Fruit fly (Drosophila melanogaster) whole organism, embryonic: ENCODE results near the gene CG6168.
A peak's percentile ranks its signal among the peaks of the same experiment; 100 is the strongest.

ENCODE experiments used
- C15 ChIP-seq: fragments of 200-800 bp; sonication (Bioruptor generic); IDR thresholded peaks from 3 replicates; pipeline ENCODE4 v1.3.6; 2022; ENCODE audit warnings: missing biosample characterization, missing genetic modification characterization
- CG10209 ChIP-seq: fragments of 200-800 bp; sonication (Bioruptor generic); optimal IDR thresholded peaks from 3 replicates; lab custom pipeline; 2017; ENCODE audit warnings: missing biosample characterization, mild to moderate bottlenecking, missing genetic modification characterization, missing genetic modification reagents
- CG10267 ChIP-seq: fragments of 200-800 bp; sonication (Bioruptor generic); optimal IDR thresholded peaks from 2 replicates; lab custom pipeline; 2018; ENCODE audit warnings: missing biosample characterization, mild to moderate bottlenecking, missing genetic modification characterization, moderate library complexity
- CG10366 ChIP-seq: fragments of 200-800 bp; sonication (Bioruptor generic); IDR thresholded peaks from 2 replicates; pipeline ENCODE4 v1.3.6; 2022; ENCODE audit warnings: missing biosample characterization, missing genetic modification characterization
- CG12071 ChIP-seq: fragments of 200-800 bp; sonication (Bioruptor generic); optimal IDR thresholded peaks from 3 replicates; lab custom pipeline; 2018; ENCODE audit warnings: missing biosample characterization, mild to moderate bottlenecking, missing genetic modification characterization
- CG12391 ChIP-seq: fragments of 200-800 bp; sonication (Bioruptor generic); optimal IDR thresholded peaks from 3 replicates; lab custom pipeline; 2018; ENCODE audit warnings: missing biosample characterization, mild to moderate bottlenecking, missing genetic modification characterization, moderate library complexity
- CG13424 ChIP-seq: fragments of 200-800 bp; sonication (Bioruptor generic); optimal IDR thresholded peaks from 2 replicates; lab custom pipeline; 2019; ENCODE audit warnings: missing biosample characterization, mild to moderate bottlenecking, missing genetic modification characterization, moderate library complexity
- CG13894 ChIP-seq: fragments of 200-800 bp; sonication (Bioruptor generic); optimal IDR thresholded peaks from 3 replicates; lab custom pipeline; 2018; ENCODE audit warnings: missing biosample characterization, mild to moderate bottlenecking, missing genetic modification characterization, moderate library complexity
- CG17359 ChIP-seq: fragments of 200-800 bp; sonication (Bioruptor generic); optimal IDR thresholded peaks from 3 replicates; lab custom pipeline; 2018; ENCODE audit warnings: missing biosample characterization, mild to moderate bottlenecking, missing genetic modification characterization, moderate library complexity
- CG17361 ChIP-seq: fragments of 200-800 bp; sonication (Bioruptor generic); IDR thresholded peaks from 3 replicates; pipeline ENCODE4 v1.3.6; 2022; ENCODE audit warnings: missing biosample characterization, missing genetic modification characterization
- CG18476 ChIP-seq: fragments of 200-800 bp; sonication (Bioruptor generic); optimal IDR thresholded peaks from 2 replicates; lab custom pipeline; 2016; ENCODE audit warnings: missing biosample characterization, mild to moderate bottlenecking, missing genetic modification characterization
- CG2678 ChIP-seq: fragments of 200-800 bp; sonication (Bioruptor generic); optimal IDR thresholded peaks from 3 replicates; lab custom pipeline; 2019; ENCODE audit warnings: missing biosample characterization, mild to moderate bottlenecking, missing genetic modification characterization, moderate library complexity
- CG34376 ChIP-seq: fragments of 200-800 bp; sonication (Bioruptor generic); optimal IDR thresholded peaks from 2 replicates; lab custom pipeline; 2018; ENCODE audit warnings: missing biosample characterization, mild to moderate bottlenecking, missing genetic modification characterization
- CG4282 ChIP-seq: fragments of 200-800 bp; sonication (Bioruptor generic); optimal IDR thresholded peaks from 2 replicates; lab custom pipeline; 2016; ENCODE audit warnings: missing biosample characterization, missing genetic modification characterization
- CG4854 ChIP-seq: fragments of 200-800 bp; sonication (Bioruptor generic); optimal IDR thresholded peaks from 2 replicates; lab custom pipeline; 2016; ENCODE audit warnings: missing biosample characterization, missing genetic modification characterization, inconsistent platforms
- CG9609 ChIP-seq: fragments of 200-800 bp; sonication (Bioruptor generic); optimal IDR thresholded peaks from 3 replicates; lab custom pipeline; 2016; ENCODE audit warnings: missing biosample characterization, missing genetic modification characterization
- CTCF ChIP-seq: fragments of 200-800 bp; sonication (Bioruptor generic); optimal IDR thresholded peaks from 2 replicates; lab custom pipeline; 2017; ENCODE audit warnings: missing biosample characterization, mild to moderate bottlenecking, missing genetic modification characterization, moderate library complexity
- Elba2 ChIP-seq: fragments of 200-800 bp; sonication (Bioruptor generic); optimal IDR thresholded peaks from 3 replicates; lab custom pipeline; 2016; ENCODE audit warnings: missing biosample characterization, missing genetic modification characterization
- HLHmδ ChIP-seq: fragments of 200-800 bp; sonication (Bioruptor generic); optimal IDR thresholded peaks from 2 replicates; lab custom pipeline; 2018; ENCODE audit warnings: missing biosample characterization, mild to moderate bottlenecking, missing genetic modification characterization, moderate library complexity
- Mad ChIP-seq: fragments of 200-800 bp; sonication (Bioruptor generic); optimal IDR thresholded peaks from 2 replicates; lab custom pipeline; 2016; ENCODE audit warnings: missing biosample characterization, missing genetic modification characterization
- NC2α ChIP-seq: fragments of 200-800 bp; sonication (Bioruptor generic); optimal IDR thresholded peaks from 2 replicates; lab custom pipeline; 2016; ENCODE audit warnings: missing biosample characterization, missing genetic modification characterization
- NFAT ChIP-seq: fragments of 200-800 bp; sonication (Bioruptor generic); IDR thresholded peaks from 2 replicates; pipeline ENCODE4 v1.3.6; 2022; ENCODE audit warnings: missing biosample characterization, missing genetic modification characterization
- NK7.1 ChIP-seq: fragments of 200-800 bp; sonication (Bioruptor generic); optimal IDR thresholded peaks from 3 replicates; lab custom pipeline; 2016; ENCODE audit warnings: missing biosample characterization, missing genetic modification characterization
- Nf-YA ChIP-seq: fragments of 200-800 bp; sonication (Bioruptor generic); IDR thresholded peaks from 2 replicates; pipeline ENCODE4 v1.3.6; 2022; ENCODE audit warnings: missing biosample characterization, missing genetic modification characterization
- Rx ChIP-seq: fragments of 200-800 bp; sonication (Bioruptor generic); IDR thresholded peaks from 2 replicates; pipeline ENCODE4 v1.3.6; 2022; ENCODE audit warnings: missing biosample characterization, missing genetic modification characterization
- Scr ChIP-seq: fragments of 200-800 bp; sonication (Bioruptor generic); IDR thresholded peaks from 2 replicates; pipeline ENCODE4 v1.3.6; 2022; ENCODE audit warnings: missing biosample characterization, missing genetic modification characterization; ENCODE audit not compliant: partially characterized antibody
- Sry-δ ChIP-seq: fragments of 200-800 bp; sonication (Bioruptor generic); optimal IDR thresholded peaks from 2 replicates; lab custom pipeline; 2016; ENCODE audit warnings: missing biosample characterization, missing genetic modification characterization
- Xbp1 ChIP-seq: fragments of 200-800 bp; sonication (Bioruptor generic); optimal IDR thresholded peaks from 3 replicates; lab custom pipeline; 2016; ENCODE audit warnings: missing biosample characterization, mild to moderate bottlenecking, missing genetic modification characterization
- abd-A ChIP-seq: fragments of 200-800 bp; sonication (Bioruptor generic); optimal IDR thresholded peaks from 3 replicates; lab custom pipeline; 2019; ENCODE audit warnings: missing biosample characterization, mild to moderate bottlenecking, missing genetic modification characterization, moderate library complexity
- br ChIP-seq: fragments of >200 bp; optimal IDR thresholded peaks from 2 replicates; lab custom pipeline; 2017
- cad ChIP-seq: fragments of >200 bp; optimal IDR thresholded peaks from 2 replicates; lab custom pipeline; 2017; ENCODE audit warnings: missing biosample characterization, missing genetic modification characterization
- chif ChIP-seq, 2 experiments: fragments of 200-800 bp; sonication (Bioruptor generic); optimal IDR thresholded peaks; 3 replicates each; lab custom pipeline; 2016; ENCODE audit warnings: missing biosample characterization in 2 of 2, missing genetic modification characterization in 2 of 2
- ci ChIP-seq: fragments of 200-800 bp; sonication (Bioruptor generic); IDR thresholded peaks from 3 replicates; pipeline ENCODE4 v1.3.6; 2022; ENCODE audit warnings: missing biosample characterization, missing genetic modification characterization
- dati ChIP-seq: fragments of 200-800 bp; sonication (Bioruptor generic); IDR thresholded peaks from 2 replicates; pipeline ENCODE4 v1.3.6; 2022; ENCODE audit warnings: missing biosample characterization, missing genetic modification characterization
- eve ChIP-seq, 2 experiments: fragments of >200 bp; optimal IDR thresholded peaks; 2 replicates each; lab custom pipeline; 2017; ENCODE audit warnings: missing biosample characterization in 2 of 2, missing genetic modification characterization in 2 of 2
- gfzf ChIP-seq: fragments of 200-800 bp; sonication (Bioruptor generic); optimal IDR thresholded peaks from 2 replicates; lab custom pipeline; 2016; ENCODE audit warnings: missing biosample characterization, mild to moderate bottlenecking, missing genetic modification characterization, moderate library complexity
- kni ChIP-seq: fragments of 200-800 bp; sonication (Bioruptor generic); optimal IDR thresholded peaks from 3 replicates; lab custom pipeline; 2017; ENCODE audit warnings: mild to moderate bottlenecking, missing biosample characterization, missing genetic modification reagents, missing genetic modification characterization
- maf-S ChIP-seq: fragments of 200-800 bp; sonication (Bioruptor generic); optimal IDR thresholded peaks from 2 replicates; lab custom pipeline; 2016; ENCODE audit warnings: missing biosample characterization, missing genetic modification characterization
- mld ChIP-seq: fragments of 200-800 bp; sonication (Bioruptor generic); IDR thresholded peaks from 3 replicates; pipeline ENCODE4 v1.3.6; 2022; ENCODE audit warnings: missing biosample characterization, missing genetic modification characterization; ENCODE audit not compliant: partially characterized antibody
- onecut ChIP-seq: fragments of 200-800 bp; sonication (Bioruptor generic); IDR thresholded peaks from 2 replicates; pipeline ENCODE4 v1.3.6; 2022; ENCODE audit warnings: missing biosample characterization, missing genetic modification characterization
- pho ChIP-seq: fragments of 200-800 bp; sonication (Bioruptor generic); optimal IDR thresholded peaks from 2 replicates; lab custom pipeline; 2016; ENCODE audit warnings: missing biosample characterization, missing genetic modification characterization
- psq ChIP-seq: fragments of 200-800 bp; sonication (Bioruptor generic); optimal IDR thresholded peaks from 2 replicates; lab custom pipeline; 2017; ENCODE audit warnings: missing biosample characterization, missing genetic modification characterization
- rib ChIP-seq: fragments of 200-800 bp; sonication (Bioruptor generic); IDR thresholded peaks from 2 replicates; pipeline ENCODE4 v1.3.6; 2022; ENCODE audit warnings: missing biosample characterization, missing genetic modification characterization
- sc ChIP-seq, 3 experiments: fragments of >200 bp in 2 of 3; fragments of 200-800 bp in 1 of 3; sonication (Bioruptor generic) in 1 of 3; optimal IDR thresholded peaks; 2 replicates in 2 of 3; 3 replicates in 1 of 3; lab custom pipeline; 2017; ENCODE audit warnings: mild to moderate bottlenecking in 1 of 3, missing biosample characterization in 1 of 3, missing genetic modification characterization in 1 of 3, missing genetic modification reagents in 1 of 3
- sd ChIP-seq: fragments of 200-800 bp; sonication (Bioruptor generic); optimal IDR thresholded peaks from 3 replicates; lab custom pipeline; 2018; ENCODE audit warnings: missing biosample characterization, mild to moderate bottlenecking, missing genetic modification characterization, moderate library complexity
- ssp ChIP-seq: fragments of 200-800 bp; sonication (Bioruptor generic); IDR thresholded peaks from 2 replicates; pipeline ENCODE4 v1.3.6; 2022; ENCODE audit warnings: missing biosample characterization, missing genetic modification characterization
- tll ChIP-seq, 2 experiments: fragments of 200-800 bp in 1 of 2; fragments of >200 bp in 1 of 2; sonication (Bioruptor generic) in 1 of 2; optimal IDR thresholded peaks; 2 replicates each; lab custom pipeline; 2017 to 2019; ENCODE audit warnings: missing biosample characterization in 2 of 2, missing genetic modification characterization in 2 of 2, mild to moderate bottlenecking in 1 of 2, moderate library complexity in 1 of 2
- tup ChIP-seq: fragments of 200-800 bp; sonication (Bioruptor generic); optimal IDR thresholded peaks from 2 replicates; lab custom pipeline; 2016; ENCODE audit warnings: missing biosample characterization, mild to moderate bottlenecking, missing genetic modification characterization, moderate library complexity
- vfl ChIP-seq: fragments of 200-800 bp; sonication (Bioruptor generic); optimal IDR thresholded peaks from 2 replicates; lab custom pipeline; 2016; ENCODE audit warnings: missing biosample characterization, missing genetic modification characterization

The CG6168 gene

dm6 chr3L:11291298-11292167, 30.0 kb downstream of the CG6168 start (continued):
- no peak for TF ChIP-seq HLHmδ (GFP tag; lab: Kevin White, UChicago)
- TF ChIP-seq ssp (GFP tag; lab: Robert Waterston, UW) = 0 out of 2 replicates have a peak, but pooled peaks have one; percentile 35
- no peak for TF ChIP-seq maf-S (GFP tag; lab: Kevin White, UChicago)
- no peak for TF ChIP-seq tup (GFP tag; lab: Kevin White, UChicago)
- TF ChIP-seq abd-A (tag; lab: Kevin White, UChicago) = peak; percentile 94
- TF ChIP-seq CG2678 (tag; lab: Kevin White, UChicago) = peak; percentile 45
- no peak for TF ChIP-seq gfzf (GFP tag; lab: Kevin White, UChicago)
- no peak for TF ChIP-seq dati (GFP tag; lab: Robert Waterston, UW)
- TF ChIP-seq CG18476 = no peak
- no peak for TF ChIP-seq sc (optimal IDR thresholded peaks at IDR 0.05; lab: Kevin White, UChicago)
- no peak for TF ChIP-seq sc (GFP tag; optimal IDR thresholded peaks at IDR 0.05; lab: Kevin White, UChicago)
- no peak for TF ChIP-seq CG12071 (GFP tag; lab: Kevin White, UChicago)
- TF ChIP-seq Sry-δ = no peak
- TF ChIP-seq CG17361 (GFP tag; lab: Robert Waterston, UW) = peak; percentile 58; the same call in 2 of the 3 replicates
- TF ChIP-seq Rx (GFP tag; lab: Robert Waterston, UW) = peak; percentile 25; the same call in 1 of the 2 replicates
- TF ChIP-seq CG10267 = peak; percentile 36
- peak; percentile 44 for TF ChIP-seq CG12391
- TF ChIP-seq Nf-YA (GFP tag; lab: Robert Waterston, UW) = no peak
- no peak for TF ChIP-seq eve (GFP tag; optimal IDR thresholded peaks at IDR 0.05; lab: Kevin White, UChicago)
- no peak for TF ChIP-seq C15 (GFP tag; lab: Robert Waterston, UW)
- TF ChIP-seq mld (GFP tag; lab: Robert Waterston, UW) = no peak
- TF ChIP-seq Elba2 (GFP tag; lab: Kevin White, UChicago) = no peak
- peak; percentile 50 for TF ChIP-seq CG13424 (tag; lab: Kevin White, UChicago)
- TF ChIP-seq CG10209 (GFP tag; lab: Kevin White, UChicago) = peak; percentile 30
- TF ChIP-seq CG4854 (GFP tag; lab: Kevin White, UChicago) = no peak
- TF ChIP-seq CG10366 (GFP tag; lab: Robert Waterston, UW) = peak; percentile 42; the same call in 1 of the 2 replicates
- no peak for TF ChIP-seq CG4282 (GFP tag; lab: Kevin White, UChicago)
- no peak for TF ChIP-seq CTCF (GFP tag; lab: Kevin White, UChicago)
- peak; percentile 79 for TF ChIP-seq sd (tag; lab: Kevin White, UChicago)
- TF ChIP-seq pho (GFP tag; lab: Kevin White, UChicago) = no peak
- TF ChIP-seq CG9609 (GFP tag; lab: Kevin White, UChicago) = no peak
- no peak for TF ChIP-seq NK7.1 (GFP tag; lab: Kevin White, UChicago)
- TF ChIP-seq tll (GFP tag; optimal IDR thresholded peaks at IDR 0.05; lab: Kevin White, UChicago) = no peak
- TF ChIP-seq CG17359 = peak; percentile 34
- TF ChIP-seq onecut (GFP tag; lab: Robert Waterston, UW) = no peak
- no peak for TF ChIP-seq cad (GFP tag; lab: Kevin White, UChicago)
- TF ChIP-seq CG13894 (tag; lab: Kevin White, UChicago) = peak; percentile 77
- TF ChIP-seq Xbp1 = peak; percentile 5
- TF ChIP-seq CG34376 = peak; percentile 56
- TF ChIP-seq rib (GFP tag; lab: Robert Waterston, UW) = no peak
- no peak for TF ChIP-seq chif (GFP tag; optimal IDR thresholded peaks at IDR 0.05; lab: Kevin White, UChicago)
- TF ChIP-seq NC2α (GFP tag; lab: Kevin White, UChicago) = no peak
- TF ChIP-seq ci = peak; percentile 72; the same call in 2 of the 3 replicates
- TF ChIP-seq NFAT (GFP tag; lab: Robert Waterston, UW) = peak; percentile 51
- no peak for TF ChIP-seq br (lab: Kevin White, UChicago)
- peak; percentile 65 for TF ChIP-seq kni (GFP tag; lab: Kevin White, UChicago)
- no peak for TF ChIP-seq Scr (GFP tag; lab: Robert Waterston, UW)
- peak; percentile 29 for TF ChIP-seq psq (GFP tag; lab: Kevin White, UChicago)
- no peak for TF ChIP-seq Mad (GFP tag; lab: Kevin White, UChicago)
- TF ChIP-seq vfl (GFP tag; lab: Kevin White, UChicago) = no peak
